Fruit fly (Drosophila melanogaster) whole organism, embryonic: Measurements from ENCODE around the gene rasp.
A peak's percentile ranks its signal among the peaks of the same experiment; 100 is the strongest.

ENCODE experiments used
- Blimp-1 ChIP-seq: fragments of 200-800 bp; sonication (Bioruptor generic); optimal IDR thresholded peaks from 3 replicates; lab custom pipeline; 2018; ENCODE audit warnings: missing biosample characterization, missing genetic modification characterization, mild to moderate bottlenecking, moderate library complexity, missing genetic modification reagents
- C15 ChIP-seq: fragments of 200-800 bp; sonication (Bioruptor generic); IDR thresholded peaks from 3 replicates; pipeline ENCODE4 v1.3.6; 2022; ENCODE audit warnings: missing biosample characterization, missing genetic modification characterization
- CG10654 ChIP-seq: fragments of 200-800 bp; sonication (Bioruptor generic); optimal IDR thresholded peaks from 2 replicates; lab custom pipeline; 2016; ENCODE audit warnings: missing biosample characterization, missing genetic modification characterization
- CG11247 ChIP-seq: fragments of 200-800 bp; sonication (Bioruptor generic); IDR thresholded peaks from 2 replicates; pipeline ENCODE4 v1.3.6; 2022; ENCODE audit warnings: missing biosample characterization, missing genetic modification characterization
- CG11504 ChIP-seq: fragments of 200-800 bp; sonication (Bioruptor generic); optimal IDR thresholded peaks from 3 replicates; lab custom pipeline; 2019; ENCODE audit warnings: missing biosample characterization, mild to moderate bottlenecking, missing genetic modification characterization, moderate library complexity
- CG12391 ChIP-seq: fragments of 200-800 bp; sonication (Bioruptor generic); optimal IDR thresholded peaks from 3 replicates; lab custom pipeline; 2018; ENCODE audit warnings: missing biosample characterization, mild to moderate bottlenecking, missing genetic modification characterization, moderate library complexity
- CG12659 ChIP-seq: fragments of 200-800 bp; sonication (Bioruptor generic); optimal IDR thresholded peaks from 3 replicates; lab custom pipeline; 2017; ENCODE audit warnings: mild to moderate bottlenecking, missing biosample characterization, missing genetic modification reagents, missing genetic modification characterization
- CG13123 ChIP-seq: fragments of 200-800 bp; sonication (Bioruptor generic); optimal IDR thresholded peaks from 2 replicates; lab custom pipeline; 2016; ENCODE audit warnings: missing biosample characterization, missing genetic modification characterization
- CG13894 ChIP-seq: fragments of 200-800 bp; sonication (Bioruptor generic); optimal IDR thresholded peaks from 3 replicates; lab custom pipeline; 2018; ENCODE audit warnings: missing biosample characterization, mild to moderate bottlenecking, missing genetic modification characterization, moderate library complexity
- CG15269 ChIP-seq: fragments of 200-800 bp; sonication (Bioruptor generic); optimal IDR thresholded peaks from 2 replicates; lab custom pipeline; 2018; ENCODE audit warnings: missing biosample characterization, mild to moderate bottlenecking, missing genetic modification characterization, moderate library complexity
- CG17186 ChIP-seq: fragments of 200-800 bp; sonication (Bioruptor generic); optimal IDR thresholded peaks from 3 replicates; lab custom pipeline; 2017; ENCODE audit warnings: missing biosample characterization, missing genetic modification reagents, missing genetic modification characterization
- CG17802 ChIP-seq: fragments of 200-800 bp; sonication (Bioruptor generic); optimal IDR thresholded peaks from 2 replicates; lab custom pipeline; 2018; ENCODE audit warnings: missing biosample characterization, mild to moderate bottlenecking, missing genetic modification characterization, moderate library complexity
- CG18476 ChIP-seq: fragments of 200-800 bp; sonication (Bioruptor generic); optimal IDR thresholded peaks from 2 replicates; lab custom pipeline; 2016; ENCODE audit warnings: missing biosample characterization, mild to moderate bottlenecking, missing genetic modification characterization
- CG18599 ChIP-seq: fragments of 200-800 bp; sonication (Bioruptor generic); optimal IDR thresholded peaks from 3 replicates; lab custom pipeline; 2017; ENCODE audit warnings: missing biosample characterization, missing genetic modification characterization, mild to moderate bottlenecking, moderate library complexity, missing genetic modification reagents
- CG18619 ChIP-seq: fragments of 200-800 bp; sonication (Bioruptor generic); optimal IDR thresholded peaks from 3 replicates; lab custom pipeline; 2017; ENCODE audit warnings: missing biosample characterization, mild to moderate bottlenecking, missing genetic modification characterization
- CG2712 ChIP-seq: fragments of 200-800 bp; optimal IDR thresholded peaks from 3 replicates; lab custom pipeline; 2019; ENCODE audit warnings: missing biosample characterization, mild to moderate bottlenecking, missing genetic modification characterization, moderate library complexity
- CG2889 ChIP-seq: fragments of 200-800 bp; sonication (Bioruptor generic); IDR thresholded peaks from 3 replicates; pipeline ENCODE4 v1.3.6; 2022; ENCODE audit warnings: missing biosample characterization, missing genetic modification characterization
- CG30020 ChIP-seq: fragments of 200-800 bp; optimal IDR thresholded peaks from 2 replicates; lab custom pipeline; 2019; ENCODE audit warnings: missing biosample characterization, mild to moderate bottlenecking, missing genetic modification characterization, moderate library complexity
- CG30403 ChIP-seq: fragments of 200-800 bp; sonication (Bioruptor generic); optimal IDR thresholded peaks from 3 replicates; lab custom pipeline; 2016; ENCODE audit warnings: missing biosample characterization, missing genetic modification characterization
- CG32532 ChIP-seq: fragments of 200-800 bp; sonication (Bioruptor generic); IDR thresholded peaks from 2 replicates; pipeline ENCODE4 v1.3.6; 2022; ENCODE audit warnings: missing biosample characterization, missing genetic modification characterization
- CG32767 ChIP-seq: fragments of 200-800 bp; sonication (Bioruptor generic); IDR thresholded peaks from 2 replicates; pipeline ENCODE4 v1.3.6; 2022; ENCODE audit warnings: missing biosample characterization, missing genetic modification characterization
- CG7372 ChIP-seq: fragments of 200-800 bp; sonication (Bioruptor generic); IDR thresholded peaks from 2 replicates; pipeline ENCODE4 v1.3.6; 2022; ENCODE audit warnings: missing biosample characterization, missing genetic modification characterization
- CG9215 ChIP-seq: fragments of 200-800 bp; sonication (Bioruptor generic); IDR thresholded peaks from 2 replicates; pipeline ENCODE4 v1.3.6; 2022; ENCODE audit warnings: missing biosample characterization, missing genetic modification characterization
- CG9609 ChIP-seq: fragments of 200-800 bp; sonication (Bioruptor generic); optimal IDR thresholded peaks from 3 replicates; lab custom pipeline; 2016; ENCODE audit warnings: missing biosample characterization, missing genetic modification characterization
- CG9932 ChIP-seq: fragments of 200-800 bp; sonication (Bioruptor generic); IDR thresholded peaks from 2 replicates; pipeline ENCODE4 v1.3.6; 2022; ENCODE audit warnings: missing biosample characterization, missing genetic modification characterization
- CTCF ChIP-seq: fragments of 200-800 bp; sonication (Bioruptor generic); optimal IDR thresholded peaks from 2 replicates; lab custom pipeline; 2017; ENCODE audit warnings: missing biosample characterization, mild to moderate bottlenecking, missing genetic modification characterization, moderate library complexity
- D19A ChIP-seq: fragments of 200-800 bp; optimal IDR thresholded peaks from 3 replicates; lab custom pipeline; 2019; ENCODE audit warnings: missing biosample characterization, mild to moderate bottlenecking, missing genetic modification characterization, moderate library complexity
- D19B ChIP-seq: fragments of 200-800 bp; sonication (Bioruptor generic); optimal IDR thresholded peaks from 2 replicates; lab custom pipeline; 2017; ENCODE audit warnings: missing biosample characterization, mild to moderate bottlenecking, missing genetic modification characterization
- Dip3 ChIP-seq: fragments of 200-800 bp; sonication (Bioruptor generic); optimal IDR thresholded peaks from 3 replicates; lab custom pipeline; 2016; ENCODE audit warnings: missing biosample characterization, missing genetic modification characterization
- E2f2 ChIP-seq: fragments of 200-800 bp; sonication (Bioruptor generic); IDR thresholded peaks from 2 replicates; pipeline ENCODE4 v1.3.6; 2022; ENCODE audit warnings: missing biosample characterization, missing genetic modification characterization
- Elba2 ChIP-seq: fragments of 200-800 bp; sonication (Bioruptor generic); optimal IDR thresholded peaks from 3 replicates; lab custom pipeline; 2016; ENCODE audit warnings: missing biosample characterization, missing genetic modification characterization
- HmgZ ChIP-seq: fragments of 200-800 bp; sonication (Bioruptor generic); optimal IDR thresholded peaks from 2 replicates; lab custom pipeline; 2018; ENCODE audit warnings: missing biosample characterization, mild to moderate bottlenecking, missing genetic modification characterization
- Med ChIP-seq: fragments of 200-800 bp; sonication (Bioruptor generic); peaks from one replicate; lab custom pipeline; 2016; ENCODE audit warnings: missing biosample characterization, missing genetic modification characterization, mild to moderate bottlenecking, inconsistent platforms, moderate library complexity
- NfI ChIP-seq: fragments of 200-800 bp; sonication (Bioruptor generic); optimal IDR thresholded peaks from 3 replicates; lab custom pipeline; 2018; ENCODE audit warnings: missing biosample characterization, mild to moderate bottlenecking, missing genetic modification characterization, moderate library complexity
- PHDP ChIP-seq: fragments of 200-800 bp; sonication (Bioruptor generic); optimal IDR thresholded peaks from 3 replicates; lab custom pipeline; 2018; ENCODE audit warnings: missing biosample characterization, mild to moderate bottlenecking, missing genetic modification characterization, moderate library complexity
- az2 ChIP-seq: fragments of 200-800 bp; sonication (Bioruptor generic); optimal IDR thresholded peaks from 3 replicates; lab custom pipeline; 2016; ENCODE audit warnings: missing biosample characterization, missing genetic modification characterization
- disco-r ChIP-seq: fragments of 200-800 bp; sonication (Bioruptor generic); optimal IDR thresholded peaks from 2 replicates; lab custom pipeline; 2016; ENCODE audit warnings: missing biosample characterization, missing genetic modification characterization
- dm ChIP-seq: fragments of 200-800 bp; sonication (Bioruptor generic); optimal IDR thresholded peaks from 3 replicates; lab custom pipeline; 2016; ENCODE audit warnings: missing biosample characterization, missing genetic modification characterization
- ewg ChIP-seq: fragments of 200-800 bp; sonication (Bioruptor generic); optimal IDR thresholded peaks from 3 replicates; lab custom pipeline; 2017; ENCODE audit warnings: mild to moderate bottlenecking, missing biosample characterization, missing genetic modification reagents, missing genetic modification characterization
- eyg ChIP-seq: fragments of 200-800 bp; sonication (Bioruptor generic); optimal IDR thresholded peaks from 3 replicates; lab custom pipeline; 2016; ENCODE audit warnings: missing biosample characterization, missing genetic modification characterization
- fd102C ChIP-seq: fragments of 200-800 bp; sonication (Bioruptor generic); optimal IDR thresholded peaks from 2 replicates; lab custom pipeline; 2018; ENCODE audit warnings: missing biosample characterization, mild to moderate bottlenecking, missing genetic modification characterization, moderate library complexity
- lbe ChIP-seq: fragments of 200-800 bp; sonication (Bioruptor generic); optimal IDR thresholded peaks from 2 replicates; lab custom pipeline; 2016; ENCODE audit warnings: missing biosample characterization, mild to moderate bottlenecking, missing genetic modification characterization
- lola ChIP-seq, 3 experiments: fragments of >200 bp in 2 of 3; fragments of 200-800 bp in 1 of 3; sonication (Bioruptor generic) in 1 of 3; optimal IDR thresholded peaks; 2 replicates each; lab custom pipeline; 2017 to 2019; ENCODE audit warnings: missing biosample characterization in 3 of 3, missing genetic modification characterization in 3 of 3, mild to moderate bottlenecking in 1 of 3, moderate library complexity in 1 of 3
- mirr ChIP-seq: fragments of 200-800 bp; sonication (Bioruptor generic); optimal IDR thresholded peaks from 3 replicates; lab custom pipeline; 2018; ENCODE audit warnings: missing biosample characterization, mild to moderate bottlenecking, missing genetic modification characterization
- sug ChIP-seq: fragments of 200-800 bp; optimal IDR thresholded peaks from 2 replicates; lab custom pipeline; 2019; ENCODE audit warnings: missing biosample characterization, mild to moderate bottlenecking, missing genetic modification characterization, moderate library complexity
- tll ChIP-seq, 2 experiments: fragments of 200-800 bp in 1 of 2; fragments of >200 bp in 1 of 2; sonication (Bioruptor generic) in 1 of 2; optimal IDR thresholded peaks; 2 replicates each; lab custom pipeline; 2017 to 2019; ENCODE audit warnings: missing biosample characterization in 2 of 2, missing genetic modification characterization in 2 of 2, mild to moderate bottlenecking in 1 of 2, moderate library complexity in 1 of 2
- tup ChIP-seq: fragments of 200-800 bp; sonication (Bioruptor generic); optimal IDR thresholded peaks from 2 replicates; lab custom pipeline; 2016; ENCODE audit warnings: missing biosample characterization, mild to moderate bottlenecking, missing genetic modification characterization, moderate library complexity

rasp gene

dm6 chr3L:3142516-3143382, 19.2 kb upstream of the rasp start (continued):
- no peak for TF ChIP-seq Elba2 (GFP tag; lab: Kevin White, UChicago)
- peak; percentile 1 for TF ChIP-seq CG18599
- TF ChIP-seq ewg (GFP tag; lab: Kevin White, UChicago): no peak
- peak; percentile 49 for TF ChIP-seq mirr (GFP tag; lab: Kevin White, UChicago)
- no peak for TF ChIP-seq CG2889 (GFP tag; lab: Robert Waterston, UW)
- TF ChIP-seq eyg: no peak
- TF ChIP-seq C15 (GFP tag; lab: Robert Waterston, UW): no peak
- TF ChIP-seq sug (tag; lab: Kevin White, UChicago): peak; percentile 57
- no peak for TF ChIP-seq CG18619
- TF ChIP-seq lbe (GFP tag; lab: Kevin White, UChicago): no peak
- TF ChIP-seq CG13123 (GFP tag; lab: Kevin White, UChicago): no peak
- peak; percentile 74 for TF ChIP-seq Med (GFP tag; lab: Kevin White, UChicago)
- peak; percentile 5 for TF ChIP-seq HmgZ
- TF ChIP-seq dm: no peak
- TF ChIP-seq, all 482 proteins: peak for 33

DNA sequence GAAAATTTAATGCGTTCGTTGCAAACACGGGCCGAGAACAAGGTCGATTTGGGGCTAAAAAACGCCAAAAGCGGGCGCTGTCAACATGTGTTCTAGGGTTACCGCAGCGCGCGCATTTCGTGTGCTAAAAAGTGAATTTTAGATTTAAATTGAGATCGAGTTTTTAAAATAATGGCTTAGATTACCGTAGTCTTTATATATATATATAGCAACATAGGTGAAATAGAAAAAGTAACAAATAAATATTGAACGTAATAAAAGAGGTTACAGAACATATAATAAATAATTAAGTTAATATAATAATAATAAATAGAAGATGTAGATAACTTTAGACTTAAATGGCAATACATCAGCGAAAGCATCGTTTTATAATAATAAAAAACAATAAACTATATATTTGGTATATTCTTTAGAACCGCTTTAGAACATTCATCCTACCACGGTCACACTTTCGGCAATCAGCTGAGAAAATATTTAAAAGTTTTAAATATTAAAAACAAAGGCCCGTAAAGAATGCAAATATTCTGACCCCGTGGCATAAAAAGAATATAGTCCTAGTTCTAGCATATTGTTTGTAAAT, 18.5 kb upstream of the rasp start, which contains the start of the genes CG11537 and Alg2:
TSS of gene CG11537 (minus strand) at position 75 of the 580 bp plus-strand sequence.
TSS of gene Alg2 (plus strand) at position 426 of the 580 bp plus-strand sequence.
- TF ChIP-seq HmgZ (no peak), CG32767 (GFP tag; lab: Robert Waterston, UW) (no peak), CG10654 (no peak), CG30020 (tag; lab: Kevin White, UChicago) (peak; percentile 26), CG32532 (peak; percentile 52), lola (GFP tag; optimal IDR thresholded peaks at IDR 0.05; lab: Kevin White, UChicago) (no peak), CG11247 (GFP tag; lab: Robert Waterston, UW) (peak; percentile 36; the same call in 1 of the 2 replicates), D19B (GFP tag; lab: Kevin White, UChicago) (no peak), CG12659 (GFP tag; lab: Kevin White, UChicago) (peak; percentile 49), CG13894 (tag; lab: Kevin White, UChicago) (peak; percentile 5), tll (GFP tag; optimal IDR thresholded peaks at IDR 0.05; lab: Kevin White, UChicago) (no peak), CG11504 (peak; percentile 70), CG9215 (GFP tag; lab: Robert Waterston, UW) (no peak), CG30403 (GFP tag; lab: Kevin White, UChicago) (peak; percentile 22), Dip3 (GFP tag; lab: Kevin White, UChicago) (no peak), CG7372 (no peak), PHDP (tag; lab: Kevin White, UChicago) (no peak), tup (GFP tag; lab: Kevin White, UChicago) (no peak), D19A (tag; lab: Kevin White, UChicago) (peak; percentile 21), Blimp-1 (GFP tag; lab: Kevin White, UChicago) (peak; percentile 21), CG17802 (peak; percentile 49), CG12391 (tag; lab: Kevin White, UChicago) (peak; percentile 47), CG15269 (tag; lab: Kevin White, UChicago) (peak; percentile 26), CG2712 (tag; lab: Kevin White, UChicago) (peak; percentile 45), CG9932 (peak; percentile 61), CTCF (GFP tag; lab: Kevin White, UChicago) (no peak), az2 (peak; percentile 13), E2f2 (GFP tag; lab: Robert Waterston, UW) (peak; percentile 36), CG9609 (GFP tag; lab: Kevin White, UChicago) (peak; percentile 6), CG18476 (GFP tag; lab: Kevin White, UChicago) (peak; percentile 12), CG17186 (GFP tag; lab: Kevin White, UChicago) (peak; percentile 24), lbe (GFP tag; lab: Kevin White, UChicago) (no peak), disco-r (no peak), fd102C (GFP tag; lab: Kevin White, UChicago) (no peak), NfI (GFP tag; lab: Kevin White, UChicago) (peak; percentile 4)
